Worm (Caenorhabditis elegans) whole organism, L3 larva: Measurements from ENCODE around the gene E01G4.3.

Experiments
- aly-2 ChIP-seq: fragments of 150-350 bp; optimal IDR thresholded peaks from 2 replicates; lab custom pipeline; 2014; ENCODE audit warnings: missing biosample characterization, missing genetic modification characterization
- ceh-28 ChIP-seq: fragments of 150-350 bp; optimal IDR thresholded peaks from 2 replicates; lab custom pipeline; 2014; ENCODE audit warnings: missing biosample characterization, missing genetic modification reagents, missing genetic modification characterization
- daf-12 ChIP-seq: fragments of 150-350 bp; optimal IDR thresholded peaks from 2 replicates; lab custom pipeline; 2014; ENCODE audit warnings: missing biosample characterization, missing genetic modification reagents, missing genetic modification characterization
- elt-1 ChIP-seq: fragments of 150-350 bp; optimal IDR thresholded peaks from 2 replicates; lab custom pipeline; 2014; ENCODE audit warnings: missing biosample characterization, missing genetic modification characterization
- nhr-25 ChIP-seq: sonication (generic microtip); optimal IDR thresholded peaks from 2 replicates; lab custom pipeline; 2017; ENCODE audit warnings: missing biosample characterization, missing genetic modification characterization
- zag-1 ChIP-seq: fragments of 150-350 bp; optimal IDR thresholded peaks from 2 replicates; lab custom pipeline; 2014; ENCODE audit warnings: missing biosample characterization, missing genetic modification characterization
- ztf-4 ChIP-seq: fragments of 150-350 bp; optimal IDR thresholded peaks from 2 replicates; lab custom pipeline; 2014; ENCODE audit warnings: missing biosample characterization, missing genetic modification characterization

- TF ChIP-seq daf-12 (no peak), zag-1 (tag; lab: Kevin White, UChicago) (no peak), nhr-25 (no peak), aly-2 (no peak), ceh-28 (tag; lab: Kevin White, UChicago) (no peak), elt-1 (tag; lab: Kevin White, UChicago) (no peak), ztf-4 (tag; lab: Kevin White, UChicago) (no peak)
These were observed 1.3 kb upstream of the E01G4.3 start for ce11 chrII:13470655-13471054.
